Worm (Caenorhabditis elegans) whole organism, early embryonic: ENCODE results near the gene Y54G2A.76.

ENCODE experiments used
- aly-1 ChIP-seq: sonication (generic microtip); optimal IDR thresholded peaks from 2 replicates; lab custom pipeline; 2016; ENCODE audit warnings: missing genetic modification characterization, missing compliant biosample characterization
- ama-1 ChIP-seq: fragments of 150-350 bp; optimal IDR thresholded peaks from 2 replicates; lab custom pipeline; 2014
- ceh-13 ChIP-seq: fragments of 200-800 bp; sonication (Bioruptor generic); optimal IDR thresholded peaks from 2 replicates; lab custom pipeline; 2018; ENCODE audit warnings: mild to moderate bottlenecking, missing genetic modification characterization, missing compliant biosample characterization
- flt-1 ChIP-seq: fragments of 200-800 bp; sonication (Bioruptor generic); IDR thresholded peaks from 2 replicates; pipeline ENCODE4 v1.3.6; 2022; ENCODE audit warnings: missing genetic modification characterization, missing compliant biosample characterization
- hmg-4 ChIP-seq: fragments of 200-800 bp; sonication (Bioruptor generic); optimal IDR thresholded peaks from 2 replicates; lab custom pipeline; 2018; ENCODE audit warnings: mild to moderate bottlenecking, missing genetic modification characterization, missing compliant biosample characterization
- hnd-1 ChIP-seq: sonication (generic microtip); optimal IDR thresholded peaks from 2 replicates; lab custom pipeline; 2016; ENCODE audit warnings: missing genetic modification characterization, missing compliant biosample characterization
- pes-1 ChIP-seq: fragments of 200-800 bp; sonication (Bioruptor generic); IDR thresholded peaks from 2 replicates; pipeline ENCODE4 v1.3.6; 2022; ENCODE audit warnings: missing genetic modification reagents, missing genetic modification characterization, missing compliant biosample characterization

ce11 chrIV:2851625-2852024 is 42.4 kb downstream of the Y54G2A.76 start:
- TF ChIP-seq flt-1 (no peak), hmg-4 (GFP tag; lab: Kevin White, UChicago) (no peak), pes-1 (no peak), aly-1 (tag; lab: Kevin White, UChicago) (no peak), hnd-1 (no peak), ceh-13 (GFP tag; lab: Kevin White, UChicago) (no peak), ama-1 (lab: Kevin White, UChicago) (no peak)
